Worm (Caenorhabditis elegans) whole organism, L1 larva: Measurements from ENCODE around the gene osgn-1.

ENCODE experiments used
- aha-1 ChIP-seq: fragments of 150-350 bp; optimal IDR thresholded peaks from 2 replicates; lab custom pipeline; 2014; ENCODE audit warnings: missing biosample characterization, missing genetic modification characterization
- alr-1 ChIP-seq: fragments of 200-800 bp; sonication (Bioruptor generic); optimal IDR thresholded peaks from 2 replicates; lab custom pipeline; 2018; ENCODE audit warnings: borderline replicate concordance, mild to moderate bottlenecking, missing genetic modification characterization, missing compliant biosample characterization
- ama-1 ChIP-seq: fragments of 150-350 bp; optimal IDR thresholded peaks from 2 replicates; lab custom pipeline; 2014
- elt-3 ChIP-seq, 6 experiments: fragments of 150-350 bp in 1 of 6; sonication (generic microtip); optimal IDR thresholded peaks; 2 replicates each; lab custom pipeline; 2017 to 2018; ENCODE audit warnings: missing biosample characterization in 6 of 6, missing genetic modification characterization in 6 of 6, inconsistent platforms in 1 of 6
- fos-1 ChIP-seq: fragments of 150-350 bp; optimal IDR thresholded peaks from 2 replicates; lab custom pipeline; 2014; ENCODE audit warnings: missing biosample characterization, missing genetic modification characterization
- lin-13 ChIP-seq: fragments of 150-350 bp; optimal IDR thresholded peaks from 2 replicates; lab custom pipeline; 2014; ENCODE audit warnings: missing biosample characterization, missing genetic modification reagents, missing genetic modification characterization
- mep-1 ChIP-seq: fragments of 150-350 bp; optimal IDR thresholded peaks from 2 replicates; lab custom pipeline; 2014; ENCODE audit warnings: missing biosample characterization, missing genetic modification characterization
- rnt-1 ChIP-seq: sonication (generic microtip); optimal IDR thresholded peaks from 2 replicates; lab custom pipeline; 2016; ENCODE audit warnings: mild to moderate bottlenecking, missing genetic modification characterization, moderate library complexity, missing compliant biosample characterization
- sup-37 ChIP-seq: fragments of 200-800 bp; sonication (Bioruptor generic); optimal IDR thresholded peaks from 2 replicates; lab custom pipeline; 2018; ENCODE audit warnings: mild to moderate bottlenecking, missing genetic modification characterization, missing compliant biosample characterization
- tbx-2 ChIP-seq: sonication (generic microtip); optimal IDR thresholded peaks from 2 replicates; lab custom pipeline; 2016; ENCODE audit warnings: missing genetic modification characterization, missing compliant biosample characterization

- TF ChIP-seq ama-1 (lab: Kevin White, UChicago) (no peak), alr-1 (tag; lab: Kevin White, UChicago) (no peak), sup-37 (GFP tag; lab: Kevin White, UChicago) (no peak), aha-1 (tag; lab: Kevin White, UChicago) (no peak), fos-1 (tag; lab: Kevin White, UChicago) (no peak), mep-1 (no peak), rnt-1 (tag; lab: Kevin White, UChicago) (no peak), elt-3 (tag; optimal IDR thresholded peaks at IDR 0.05; lab: Kevin White, UChicago) (no peak), tbx-2 (tag; lab: Kevin White, UChicago) (no peak), lin-13 (GFP tag; lab: Kevin White, UChicago) (no peak)
These were observed 28.8 kb downstream of the osgn-1 start for ce11 chrIV:4236025-4236407.
